Worm (Caenorhabditis elegans) whole organism, L4 larva: Measurements from ENCODE around the gene bath-9.

ENCODE experiments used
- ama-1 ChIP-seq: fragments of 150-350 bp; optimal IDR thresholded peaks from 2 replicates; lab custom pipeline; 2014; ENCODE audit warnings: inconsistent platforms, mixed read lengths
- dpl-1 ChIP-seq: fragments of 150-350 bp; optimal IDR thresholded peaks from 2 replicates; lab custom pipeline; 2014; ENCODE audit warnings: missing biosample characterization, missing genetic modification reagents, missing genetic modification characterization
- lin-15B ChIP-seq: fragments of 150-350 bp; sonication (generic microtip); optimal IDR thresholded peaks from 3 replicates; lab custom pipeline; 2014; ENCODE audit warnings: missing biosample characterization, missing genetic modification characterization
- lin-39 ChIP-seq: fragments of 150-350 bp; optimal IDR thresholded peaks from 2 replicates; lab custom pipeline; 2014; ENCODE audit warnings: missing biosample characterization, missing genetic modification reagents, missing genetic modification characterization
- pha-4 ChIP-seq, 2 experiments: fragments of 150-350 bp in 1 of 2; fragments of 200-800 bp in 1 of 2; sonication (Bioruptor generic) in 1 of 2; IDR thresholded peaks in 1 of 2; optimal IDR thresholded peaks in 1 of 2; 2 replicates each; pipeline versions ENCODE4 v1.3.6 to Lab custom; 2014 to 2022; ENCODE audit warnings: missing genetic modification characterization in 2 of 2, missing genetic modification reagents in 2 of 2, missing biosample characterization in 1 of 2, missing compliant biosample characterization in 1 of 2
- unc-130 ChIP-seq: sonication (generic microtip); optimal IDR thresholded peaks from 2 replicates; lab custom pipeline; 2016; ENCODE audit warnings: missing genetic modification reagents, missing genetic modification characterization, missing compliant biosample characterization

DNA sequence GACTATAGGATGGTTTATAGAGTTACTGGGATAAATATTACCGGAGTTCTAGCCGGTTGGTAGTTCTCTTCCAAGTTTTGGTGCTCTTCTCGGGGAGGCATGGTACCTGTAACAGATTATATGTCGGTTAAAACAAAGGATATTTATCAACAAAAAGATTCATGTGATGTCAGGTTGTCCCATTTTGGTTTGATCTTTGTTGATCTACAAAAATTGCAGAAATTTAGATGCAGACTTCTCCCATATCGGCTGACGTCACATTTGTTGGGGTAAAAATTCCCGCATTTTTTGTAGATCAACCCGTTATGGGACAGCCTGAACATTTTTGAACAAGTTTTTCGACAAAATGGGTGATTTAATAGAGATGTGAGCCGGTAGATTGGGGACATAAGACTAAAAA lies 8.8 kb upstream of the bath-9 start, which contains the start of gene Y49F6C.7:
- TF ChIP-seq unc-130 (GFP tag; lab: Kevin White, UChicago) = no peak
- no peak for TF ChIP-seq pha-4 (GFP tag; IDR thresholded peaks at IDR 0.05; lab: Robert Waterston, UW)
- no peak for TF ChIP-seq pha-4 (tag; optimal IDR thresholded peaks at IDR 0.05; lab: Kevin White, UChicago)
- TF ChIP-seq ama-1 (lab: Kevin White, UChicago) = no peak
- TF ChIP-seq dpl-1 (GFP tag; lab: Kevin White, UChicago) = no peak
- no peak for TF ChIP-seq lin-39 (tag; lab: Kevin White, UChicago)
- TF ChIP-seq lin-15B (tag; lab: Kevin White, UChicago) = no peak
